Worm (Caenorhabditis elegans) whole organism, midembryonic: ENCODE measurements around the gene C05C10.8.

Experiments used
- T22C8.4 ChIP-seq: fragments of 200-800 bp; sonication (Bioruptor generic); IDR thresholded peaks from 2 replicates; pipeline ENCODE4 v1.3.6; 2022; ENCODE audit warnings: missing genetic modification characterization, missing compliant biosample characterization
- klf-2 ChIP-seq: fragments of 200-800 bp; sonication (Bioruptor generic); conservative IDR thresholded peaks from 2 replicates; pipeline ENCODE4 v1.3.6; 2022; ENCODE audit warnings: missing genetic modification reagents, missing genetic modification characterization, missing compliant biosample characterization
- tab-1 ChIP-seq: fragments of 200-800 bp; sonication (Bioruptor generic); IDR thresholded peaks from 2 replicates; pipeline ENCODE4 v1.3.6; 2022; ENCODE audit warnings: missing genetic modification characterization, missing compliant biosample characterization

DNA sequence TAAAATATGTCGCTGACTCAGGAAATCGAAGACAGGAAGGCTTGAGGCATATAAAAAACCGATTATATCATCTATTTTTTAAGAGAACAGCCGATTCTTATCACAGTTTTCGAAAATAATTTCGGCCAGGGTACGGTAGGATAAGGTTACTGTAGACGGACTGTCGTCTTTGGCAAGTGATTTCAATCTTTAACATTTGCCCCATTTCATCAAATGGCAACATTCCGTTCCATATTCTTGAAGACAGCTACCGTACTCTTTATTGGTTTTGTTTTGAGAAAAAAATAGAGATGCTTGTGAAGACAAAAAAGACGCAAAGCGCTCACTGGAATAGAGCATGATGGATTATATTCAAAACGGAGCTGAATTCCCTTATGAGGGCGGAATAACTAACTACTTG, 19.1 kb downstream of the C05C10.8 start:
- TF ChIP-seq T22C8.4 (GFP tag; lab: Robert Waterston, UW) (no peak), klf-2 (GFP tag; lab: Robert Waterston, UW) (no peak), tab-1 (GFP tag; lab: Robert Waterston, UW) (no peak)
